Worm (Caenorhabditis elegans) whole organism, young adult: ENCODE data around the gene mab-21.

Source experiments
- B0035.1 ChIP-seq: sonication (generic microtip); optimal IDR thresholded peaks from 2 replicates; lab custom pipeline; 2016; ENCODE audit warnings: missing genetic modification characterization, mild to moderate bottlenecking, missing compliant biosample characterization, missing genotype, missing genetic modification reagents
- C06A6.2 ChIP-seq: fragments of 200-800 bp; sonication (Bioruptor generic); conservative IDR thresholded peaks from 2 replicates; pipeline ENCODE4 v1.3.6; 2022; ENCODE audit warnings: missing genetic modification characterization, missing compliant biosample characterization
- D2030.7 ChIP-seq: fragments of 200-800 bp; sonication (Bioruptor generic); IDR thresholded peaks from 2 replicates; pipeline ENCODE4 v1.3.6; 2022; ENCODE audit warnings: missing genetic modification reagents, missing genetic modification characterization, missing compliant biosample characterization
- F23B12.7 ChIP-seq: sonication (generic microtip); optimal IDR thresholded peaks from 2 replicates; lab custom pipeline; 2017; ENCODE audit warnings: missing genetic modification characterization, mild to moderate bottlenecking, missing compliant biosample characterization, antibody characterized with exemption, moderate library complexity; ENCODE audit not compliant: insufficient read depth
- F55B11.4 ChIP-seq: sonication (generic microtip); optimal IDR thresholded peaks from 2 replicates; lab custom pipeline; 2016; ENCODE audit warnings: missing compliant biosample characterization, missing genetic modification characterization, borderline replicate concordance; ENCODE audit not compliant: insufficient read depth
- F57C9.4 ChIP-seq: sonication (generic microtip); optimal IDR thresholded peaks from 2 replicates; lab custom pipeline; 2017; ENCODE audit warnings: mild to moderate bottlenecking, missing genetic modification characterization, missing compliant biosample characterization
- K12H6.12 ChIP-seq: fragments of 200-800 bp; sonication (Bioruptor generic); optimal IDR thresholded peaks from 2 replicates; lab custom pipeline; 2018; ENCODE audit warnings: mild to moderate bottlenecking, missing genetic modification characterization, missing compliant biosample characterization
- T07F8.4 ChIP-seq: sonication (generic microtip); optimal IDR thresholded peaks from 2 replicates; lab custom pipeline; 2016; ENCODE audit warnings: mild to moderate bottlenecking, missing genetic modification characterization, moderate library complexity, missing compliant biosample characterization
- Y53F4B.3 ChIP-seq: fragments of 200-800 bp; sonication (Bioruptor generic); IDR thresholded peaks from 2 replicates; pipeline ENCODE4 v1.3.6; 2022; ENCODE audit warnings: missing genetic modification reagents, missing genetic modification characterization, missing compliant biosample characterization
- attf-5 ChIP-seq: fragments of 200-800 bp; sonication (Bioruptor generic); optimal IDR thresholded peaks from 2 replicates; lab custom pipeline; 2018; ENCODE audit warnings: mild to moderate bottlenecking, missing genetic modification characterization, missing compliant biosample characterization
- attf-6 ChIP-seq: fragments of 200-800 bp; sonication (Bioruptor generic); IDR thresholded peaks from 2 replicates; pipeline ENCODE4 v1.3.6; 2022; ENCODE audit warnings: missing genetic modification reagents, missing genetic modification characterization, missing compliant biosample characterization
- ccch-3 ChIP-seq: fragments of 200-800 bp; sonication (Bioruptor generic); optimal IDR thresholded peaks from 2 replicates; lab custom pipeline; 2018; ENCODE audit warnings: mild to moderate bottlenecking, missing genetic modification characterization, missing compliant biosample characterization
- cebp-1 ChIP-seq, 2 experiments: fragments of 200-800 bp in 1 of 2; sonication (Bioruptor generic) in 1 of 2; sonication (generic microtip) in 1 of 2; IDR thresholded peaks in 1 of 2; optimal IDR thresholded peaks in 1 of 2; 2 replicates each; pipeline versions ENCODE4 v1.3.6 to Lab custom; 2017 to 2022; ENCODE audit warnings: missing compliant biosample characterization in 2 of 2, missing genetic modification characterization in 2 of 2, mild to moderate bottlenecking in 1 of 2, missing genetic modification reagents in 1 of 2, moderate library complexity in 1 of 2
- ceh-100 ChIP-seq: fragments of 200-800 bp; sonication (Bioruptor generic); IDR thresholded peaks from 2 replicates; pipeline ENCODE4 v1.3.6; 2022; ENCODE audit warnings: missing genetic modification reagents, missing genetic modification characterization, missing compliant biosample characterization
- ceh-27 ChIP-seq: fragments of 200-800 bp; sonication (Bioruptor generic); optimal IDR thresholded peaks from 2 replicates; lab custom pipeline; 2018; ENCODE audit warnings: mild to moderate bottlenecking, missing genetic modification characterization, moderate library complexity, missing compliant biosample characterization
- ceh-79 ChIP-seq: sonication (generic microtip); optimal IDR thresholded peaks from 2 replicates; lab custom pipeline; 2017; ENCODE audit warnings: mild to moderate bottlenecking, missing genetic modification characterization, missing compliant biosample characterization
- chd-7 ChIP-seq: sonication (generic microtip); optimal IDR thresholded peaks from 2 replicates; lab custom pipeline; 2016; ENCODE audit warnings: mild to moderate bottlenecking, missing genetic modification characterization, moderate library complexity, missing compliant biosample characterization
- dpff-1 ChIP-seq: sonication (generic microtip); optimal IDR thresholded peaks from 2 replicates; lab custom pipeline; 2017; ENCODE audit warnings: mild to moderate bottlenecking, missing genetic modification characterization, missing compliant biosample characterization
- dpl-1 ChIP-seq: fragments of 150-350 bp; optimal IDR thresholded peaks from 2 replicates; lab custom pipeline; 2014; ENCODE audit warnings: missing biosample characterization, missing genetic modification reagents, missing genetic modification characterization
- egl-18 ChIP-seq: fragments of 200-800 bp; sonication (Bioruptor generic); IDR thresholded peaks from 2 replicates; pipeline ENCODE4 v1.3.6; 2022; ENCODE audit warnings: missing genetic modification reagents, missing genetic modification characterization, missing compliant biosample characterization
- fkh-3 ChIP-seq: sonication (generic microtip); optimal IDR thresholded peaks from 2 replicates; lab custom pipeline; 2016; ENCODE audit warnings: mild to moderate bottlenecking, missing genetic modification characterization, missing compliant biosample characterization
- him-1 ChIP-seq: sonication (generic microtip); optimal IDR thresholded peaks from 2 replicates; lab custom pipeline; 2016; ENCODE audit warnings: missing genotype, missing genetic modification reagents, missing genetic modification characterization, missing compliant biosample characterization
- hrde-1 ChIP-seq: sonication (generic microtip); optimal IDR thresholded peaks from 2 replicates; lab custom pipeline; 2016; ENCODE audit warnings: missing genetic modification characterization, mild to moderate bottlenecking, missing compliant biosample characterization, moderate library complexity, missing genotype, missing genetic modification reagents, borderline replicate concordance
- lsl-1 ChIP-seq: fragments of 200-800 bp; sonication (Bioruptor generic); optimal IDR thresholded peaks from 2 replicates; lab custom pipeline; 2018; ENCODE audit warnings: mild to moderate bottlenecking, missing genetic modification characterization, moderate library complexity, missing compliant biosample characterization
- madf-8 ChIP-seq: fragments of 200-800 bp; sonication (Bioruptor generic); conservative IDR thresholded peaks from 2 replicates; pipeline ENCODE4 v1.3.6; 2022; ENCODE audit warnings: missing genetic modification reagents, missing genetic modification characterization, missing compliant biosample characterization
- mcd-1 ChIP-seq: fragments of 200-800 bp; sonication (Bioruptor generic); IDR thresholded peaks from 2 replicates; pipeline ENCODE4 v1.3.6; 2022; ENCODE audit warnings: missing genetic modification reagents, missing genetic modification characterization, missing compliant biosample characterization
- mxl-1 ChIP-seq: sonication (generic microtip); optimal IDR thresholded peaks from 2 replicates; lab custom pipeline; 2016; ENCODE audit warnings: missing genetic modification characterization, missing compliant biosample characterization
- nhr-179 ChIP-seq: sonication (generic microtip); optimal IDR thresholded peaks from 2 replicates; lab custom pipeline; 2016; ENCODE audit warnings: mild to moderate bottlenecking, missing genetic modification characterization, missing compliant biosample characterization
- pha-4 ChIP-seq: fragments of 150-350 bp; sonication (generic microtip); optimal IDR thresholded peaks from 2 replicates; lab custom pipeline; 2014; ENCODE audit warnings: missing biosample characterization, missing genetic modification reagents, missing genetic modification characterization
- rcor-1 ChIP-seq: fragments of 200-800 bp; sonication (Bioruptor generic); IDR thresholded peaks from 2 replicates; pipeline ENCODE4 v1.3.6; 2022; ENCODE audit warnings: missing genetic modification reagents, missing genetic modification characterization, missing compliant biosample characterization
- repo-1 ChIP-seq: sonication (generic microtip); optimal IDR thresholded peaks from 2 replicates; lab custom pipeline; 2017; ENCODE audit warnings: mild to moderate bottlenecking, missing genetic modification characterization, missing compliant biosample characterization
- rpc-1 ChIP-seq, 2 experiments: fragments of 150-350 bp in 1 of 2; sonication (generic microtip) in 1 of 2; optimal IDR thresholded peaks; 2 replicates each; lab custom pipeline; 2014 to 2018; ENCODE audit warnings: missing biosample characterization in 1 of 2, missing genetic modification characterization in 1 of 2, missing genetic modification reagents in 1 of 2, missing genotype in 1 of 2
- sdz-38 ChIP-seq: sonication (generic microtip); optimal IDR thresholded peaks from 2 replicates; lab custom pipeline; 2016; ENCODE audit warnings: missing genotype, missing genetic modification characterization, missing compliant biosample characterization
- sea-2 ChIP-seq: fragments of 200-800 bp; sonication (Bioruptor generic); IDR thresholded peaks from 2 replicates; pipeline ENCODE4 v1.3.6; 2022; ENCODE audit warnings: missing genetic modification characterization, missing compliant biosample characterization
- snpc-1.1 ChIP-seq: sonication (generic microtip); optimal IDR thresholded peaks from 2 replicates; lab custom pipeline; 2017; ENCODE audit warnings: missing genetic modification characterization, mild to moderate bottlenecking, missing compliant biosample characterization, antibody characterized with exemption, moderate library complexity, missing genotype, missing genetic modification reagents; ENCODE audit not compliant: insufficient read depth
- snpc-3.4 ChIP-seq: sonication (generic microtip); optimal IDR thresholded peaks from 2 replicates; lab custom pipeline; 2017; ENCODE audit warnings: missing genetic modification characterization, mild to moderate bottlenecking, missing compliant biosample characterization, antibody characterized with exemption, moderate library complexity, missing genotype, missing genetic modification reagents
- snpc-4 ChIP-seq, 5 experiments: fragments of 150-350 bp in 1 of 5; sonication (generic microtip) in 4 of 5; optimal IDR thresholded peaks; 2 replicates each; lab custom pipeline; 2014 to 2018; ENCODE audit warnings: missing genetic modification characterization in 5 of 5, missing biosample characterization in 3 of 5, antibody characterized with exemption in 2 of 5, mild to moderate bottlenecking in 2 of 5, missing compliant biosample characterization in 2 of 5, missing genotype in 2 of 5, moderate library complexity in 2 of 5, missing genetic modification reagents in 1 of 5
- tbp1 ChIP-seq: fragments of 200-800 bp; sonication (Bioruptor generic); optimal IDR thresholded peaks from 2 replicates; lab custom pipeline; 2018; ENCODE audit warnings: mild to moderate bottlenecking, missing genetic modification characterization, missing compliant biosample characterization
- unc-130 ChIP-seq: sonication (generic microtip); optimal IDR thresholded peaks from 2 replicates; lab custom pipeline; 2016; ENCODE audit warnings: missing genetic modification reagents, missing genetic modification characterization, missing compliant biosample characterization
- xnd-1 ChIP-seq: sonication (generic microtip); optimal IDR thresholded peaks from 2 replicates; lab custom pipeline; 2016; ENCODE audit warnings: missing genotype, missing genetic modification reagents, missing genetic modification characterization, missing compliant biosample characterization
- ztf-18 ChIP-seq: sonication (generic microtip); optimal IDR thresholded peaks from 2 replicates; lab custom pipeline; 2016; ENCODE audit warnings: missing genotype, mild to moderate bottlenecking, missing genetic modification characterization, missing compliant biosample characterization
- ztf-22 ChIP-seq: fragments of 200-800 bp; sonication (Bioruptor generic); optimal IDR thresholded peaks from 2 replicates; lab custom pipeline; 2018; ENCODE audit warnings: mild to moderate bottlenecking, missing genetic modification characterization, moderate library complexity, missing compliant biosample characterization
- ztf-3 ChIP-seq: fragments of 200-800 bp; sonication (Bioruptor generic); optimal IDR thresholded peaks from 2 replicates; lab custom pipeline; 2018; ENCODE audit warnings: mild to moderate bottlenecking, missing genetic modification characterization, missing compliant biosample characterization

The mab-21 gene

ce11 chrIII:4587177-4587576, 13.4 kb upstream of the mab-21 start, which contains the start of the genes F35G12.7 and smc-4 (continued):
- TF ChIP-seq him-1 (tag; lab: Kevin White, UChicago) (peak; percentile 47), Y53F4B.3 (GFP tag; lab: Robert Waterston, UW) (no peak), C06A6.2 (GFP tag; lab: Robert Waterston, UW) (no peak), unc-130 (GFP tag; lab: Kevin White, UChicago) (no peak), dpl-1 (GFP tag; lab: Kevin White, UChicago) (peak; percentile 87), attf-6 (GFP tag; lab: Robert Waterston, UW) (no peak), ccch-3 (no peak), rpc-1 (optimal IDR thresholded peaks at IDR 0.05; lab: Kevin White, UChicago) (no peak), rpc-1 (tag; optimal IDR thresholded peaks at IDR 0.05; lab: Kevin White, UChicago) (no peak), nhr-179 (tag; lab: Kevin White, UChicago) (no peak), snpc-3.4 (tag; lab: Kevin White, UChicago) (peak; percentile 76), D2030.7 (GFP tag; lab: Robert Waterston, UW) (peak; percentile 76), hrde-1 (tag; lab: Kevin White, UChicago) (no peak), T07F8.4 (no peak), fkh-3 (no peak), ztf-3 (GFP tag; lab: Kevin White, UChicago) (no peak), sdz-38 (no peak), mxl-1 (tag; lab: Kevin White, UChicago) (no peak), attf-5 (GFP tag; lab: Kevin White, UChicago) (peak; percentile 21), repo-1 (tag; lab: Kevin White, UChicago) (no peak), ceh-79 (tag; lab: Kevin White, UChicago) (no peak), dpff-1 (tag; lab: Kevin White, UChicago) (no peak), chd-7 (tag; lab: Kevin White, UChicago) (no peak), F57C9.4 (tag; lab: Kevin White, UChicago) (no peak), pha-4 (no peak), snpc-4 (GFP tag; optimal IDR thresholded peaks at IDR 0.05; lab: Kevin White, UChicago) (no peak), snpc-4 (tag; optimal IDR thresholded peaks at IDR 0.05; lab: Kevin White, UChicago) (peak in 2 of 4 experiments; percentile 7 to 23), ceh-27 (peak; percentile 27), ztf-18 (tag; lab: Kevin White, UChicago) (peak; percentile 19), madf-8 (GFP tag; lab: Robert Waterston, UW) (peak; percentile 88), sea-2 (no peak), K12H6.12 (tag; lab: Kevin White, UChicago) (no peak), F23B12.7 (tag; lab: Kevin White, UChicago) (no peak), egl-18 (GFP tag; lab: Robert Waterston, UW) (no peak), snpc-1.1 (tag; lab: Kevin White, UChicago) (peak; percentile 21), tbp1 (GFP tag; lab: Kevin White, UChicago) (peak; percentile 30), B0035.1 (tag; lab: Kevin White, UChicago) (no peak), ceh-100 (GFP tag; lab: Robert Waterston, UW) (no peak), lsl-1 (GFP tag; lab: Kevin White, UChicago) (peak; percentile 69), xnd-1 (tag; lab: Kevin White, UChicago) (peak; percentile 63), ztf-22 (no peak), F55B11.4 (tag; lab: Kevin White, UChicago) (no peak), mcd-1 (GFP tag; lab: Robert Waterston, UW) (peak; percentile 55; the same call in 1 of the 2 replicates), cebp-1 (GFP tag; IDR thresholded peaks at IDR 0.05; lab: Robert Waterston, UW) (no peak), cebp-1 (tag; optimal IDR thresholded peaks at IDR 0.05; lab: Kevin White, UChicago) (peak; percentile 26), rcor-1 (GFP tag; lab: Robert Waterston, UW) (peak; percentile 40; the same call in 1 of the 2 replicates)
